Fruit fly (Drosophila melanogaster): ENCODE measurements around the gene Qsox3.

Gene Qsox3

DNA sequence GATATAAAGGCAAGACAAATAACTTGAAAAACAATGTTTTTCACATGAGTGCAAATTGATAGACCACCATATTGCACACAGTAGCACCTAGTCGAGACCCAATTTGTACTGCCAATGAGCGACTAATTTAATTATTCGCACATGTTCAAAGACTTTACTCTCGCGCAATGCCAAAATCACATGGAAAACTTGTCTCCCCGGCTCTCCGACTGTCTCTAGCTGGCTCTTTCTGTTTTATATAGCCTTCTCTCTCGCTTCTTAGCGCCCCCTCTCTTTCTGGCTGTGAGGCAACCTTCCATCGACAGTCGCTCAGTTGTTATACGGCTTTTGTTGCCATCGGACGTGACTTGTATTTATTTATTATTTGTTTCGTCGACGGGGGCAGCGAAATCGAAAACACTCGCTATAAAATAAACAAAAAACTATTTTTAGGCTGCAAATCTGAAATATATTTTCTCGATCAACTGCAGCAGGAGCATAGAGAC lies 36.6 kb upstream of the Qsox3 start, which contains the start of gene CG6656:
CG6656 (plus strand) TSS at position 312 of the 485 bp plus-strand sequence.
- no peak for TF ChIP-seq psq (optimal IDR thresholded peaks at IDR 0.05)
- no peak for TF ChIP-seq Sin3A (optimal IDR thresholded peaks at IDR 0.05)
- TF ChIP-seq Myc (optimal IDR thresholded peaks at IDR 0.05), result no peak
- no peak for TF ChIP-seq insv (optimal IDR thresholded peaks at IDR 0.05)
- no peak for TF ChIP-seq ttk (optimal IDR thresholded peaks at IDR 0.05)
- no peak for TF ChIP-seq h (optimal IDR thresholded peaks at IDR 0.05)

DNA sequence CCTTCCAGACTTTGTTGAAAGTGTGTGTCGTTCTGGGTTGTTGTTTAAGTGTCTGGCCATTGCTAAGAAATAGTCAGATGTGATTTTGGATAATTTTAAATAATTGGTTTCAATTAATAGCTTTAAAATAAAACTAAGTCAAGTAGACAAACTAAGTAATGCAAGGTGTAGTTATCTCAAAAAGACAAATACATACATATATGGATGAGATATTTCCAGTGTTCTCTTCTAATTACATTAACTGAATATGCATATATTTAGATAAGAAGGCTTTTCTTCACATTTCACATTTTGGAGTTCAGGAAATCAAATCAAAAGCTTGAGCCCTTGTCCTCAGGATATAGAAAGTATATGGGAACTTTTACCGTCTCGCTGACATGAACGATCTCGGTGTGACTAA lies 34.0 kb upstream of the Qsox3 start, which contains the start of gene P5CDh2:
P5CDh2 (plus strand) TSS at position 301 of the 400 bp plus-strand sequence.
- no peak for TF ChIP-seq insv (optimal IDR thresholded peaks at IDR 0.05)
- TF ChIP-seq ttk (optimal IDR thresholded peaks at IDR 0.05), result no peak
- no peak for TF ChIP-seq Myc (optimal IDR thresholded peaks at IDR 0.05)

DNA sequence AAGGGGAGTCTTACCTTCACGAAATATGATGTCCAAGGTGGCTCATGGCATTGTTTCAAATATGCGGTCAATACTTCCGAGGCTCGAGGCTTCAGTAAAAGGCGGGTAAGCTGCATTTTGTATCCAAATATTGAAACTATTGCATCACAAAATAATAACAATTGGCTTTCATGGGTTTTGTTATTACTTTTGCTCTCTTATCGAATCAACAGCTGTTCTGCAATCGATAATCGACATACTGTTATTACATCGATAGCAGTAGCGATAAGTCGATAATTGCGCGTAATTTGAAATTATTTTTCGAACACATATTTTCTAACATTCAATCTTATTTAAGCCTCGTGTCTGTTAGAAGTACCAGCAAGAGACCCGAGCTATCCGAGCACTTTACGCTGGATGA lies 33.1 kb upstream of the Qsox3 start, which contains the start of gene CG34148:
CG34148 (minus strand) TSS at position 214 of the 400 bp plus-strand sequence.
- TF ChIP-seq h (optimal IDR thresholded peaks at IDR 0.05) (no peak), Sin3A (optimal IDR thresholded peaks at IDR 0.05) (no peak), psq (optimal IDR thresholded peaks at IDR 0.05) (no peak)

DNA sequence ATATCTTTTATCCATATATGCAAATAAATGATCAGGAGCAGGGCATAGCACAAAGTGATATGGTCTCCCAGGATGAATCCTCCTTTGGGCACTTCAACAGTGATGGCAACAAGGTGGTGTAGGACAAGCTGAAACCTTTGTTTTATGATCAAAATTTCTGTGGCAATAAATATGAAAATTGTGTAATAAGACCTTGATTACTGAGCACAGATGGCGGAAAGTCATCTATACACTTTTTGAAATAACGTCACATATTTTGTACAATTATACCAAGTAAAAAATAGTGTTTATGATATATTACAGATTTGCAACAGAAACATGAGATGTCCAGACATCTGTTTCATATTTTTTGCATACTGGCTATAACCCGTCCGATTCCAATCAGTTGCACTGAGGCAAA lies 31.1 kb upstream of the Qsox3 start, which contains the start of gene CG31465:
CG31465 (plus strand) TSS at position 301 of the 400 bp plus-strand sequence.
- no peak for TF ChIP-seq h (optimal IDR thresholded peaks at IDR 0.05)
- no peak for TF ChIP-seq insv (optimal IDR thresholded peaks at IDR 0.05)
- TF ChIP-seq Myc (optimal IDR thresholded peaks at IDR 0.05), result no peak
- no peak for TF ChIP-seq Sin3A (optimal IDR thresholded peaks at IDR 0.05)
- TF ChIP-seq psq (optimal IDR thresholded peaks at IDR 0.05), result no peak
- TF ChIP-seq ttk (optimal IDR thresholded peaks at IDR 0.05), result no peak

DNA sequence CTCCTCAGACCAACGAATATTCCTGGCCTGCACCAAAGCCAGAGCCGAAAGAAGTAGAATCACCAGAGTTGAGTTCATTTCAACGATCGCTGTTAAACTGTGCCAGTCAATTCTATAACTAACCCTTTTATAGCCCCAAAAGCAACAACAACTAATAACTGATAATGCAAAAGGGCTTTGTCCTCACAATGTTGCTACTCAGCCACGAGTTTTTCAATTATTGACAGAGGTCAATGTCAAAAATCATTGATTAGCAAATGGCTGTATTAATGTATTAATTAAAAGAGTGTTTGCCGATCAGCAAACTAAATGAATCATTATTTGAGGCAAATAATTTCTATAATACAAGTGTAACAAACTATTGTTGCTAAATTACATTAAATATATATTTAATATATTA lies 27.3 kb upstream of the Qsox3 start, which contains the start of gene fit:
fit (minus strand) TSS at position 101 of the 400 bp plus-strand sequence.
- TF ChIP-seq insv (optimal IDR thresholded peaks at IDR 0.05) (no peak), ttk (optimal IDR thresholded peaks at IDR 0.05) (no peak), psq (optimal IDR thresholded peaks at IDR 0.05) (no peak), Sin3A (optimal IDR thresholded peaks at IDR 0.05) (no peak), Myc (optimal IDR thresholded peaks at IDR 0.05) (no peak), h (optimal IDR thresholded peaks at IDR 0.05) (no peak)

DNA sequence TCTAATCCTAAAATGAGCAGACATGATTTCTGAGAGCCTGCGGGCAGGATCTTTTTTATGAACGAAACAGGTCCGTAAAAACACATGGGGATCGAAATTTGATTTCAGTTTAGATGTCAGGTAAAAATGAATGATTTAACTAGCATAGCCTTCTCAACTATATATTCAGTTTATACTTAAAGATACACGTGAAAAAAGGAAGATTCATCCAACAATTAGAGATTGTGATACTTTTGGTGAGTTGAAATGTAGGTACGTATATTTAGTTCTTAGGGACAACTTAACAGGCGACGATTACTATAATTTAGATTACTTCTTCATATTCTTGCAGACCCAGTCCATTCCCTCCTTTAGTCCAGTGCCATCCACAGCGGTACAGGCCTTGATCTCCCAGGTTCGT lies 26.2 kb upstream of the Qsox3 start, which contains the start of gene CG17819:
CG17819 (minus strand) TSS at position 101 of the 400 bp plus-strand sequence.
- no peak for TF ChIP-seq h (optimal IDR thresholded peaks at IDR 0.05)
- TF ChIP-seq psq (optimal IDR thresholded peaks at IDR 0.05), result no peak
- TF ChIP-seq insv (optimal IDR thresholded peaks at IDR 0.05), result no peak
- no peak for TF ChIP-seq Myc (optimal IDR thresholded peaks at IDR 0.05)
- TF ChIP-seq ttk (optimal IDR thresholded peaks at IDR 0.05), result no peak
- no peak for TF ChIP-seq Sin3A (optimal IDR thresholded peaks at IDR 0.05)

DNA sequence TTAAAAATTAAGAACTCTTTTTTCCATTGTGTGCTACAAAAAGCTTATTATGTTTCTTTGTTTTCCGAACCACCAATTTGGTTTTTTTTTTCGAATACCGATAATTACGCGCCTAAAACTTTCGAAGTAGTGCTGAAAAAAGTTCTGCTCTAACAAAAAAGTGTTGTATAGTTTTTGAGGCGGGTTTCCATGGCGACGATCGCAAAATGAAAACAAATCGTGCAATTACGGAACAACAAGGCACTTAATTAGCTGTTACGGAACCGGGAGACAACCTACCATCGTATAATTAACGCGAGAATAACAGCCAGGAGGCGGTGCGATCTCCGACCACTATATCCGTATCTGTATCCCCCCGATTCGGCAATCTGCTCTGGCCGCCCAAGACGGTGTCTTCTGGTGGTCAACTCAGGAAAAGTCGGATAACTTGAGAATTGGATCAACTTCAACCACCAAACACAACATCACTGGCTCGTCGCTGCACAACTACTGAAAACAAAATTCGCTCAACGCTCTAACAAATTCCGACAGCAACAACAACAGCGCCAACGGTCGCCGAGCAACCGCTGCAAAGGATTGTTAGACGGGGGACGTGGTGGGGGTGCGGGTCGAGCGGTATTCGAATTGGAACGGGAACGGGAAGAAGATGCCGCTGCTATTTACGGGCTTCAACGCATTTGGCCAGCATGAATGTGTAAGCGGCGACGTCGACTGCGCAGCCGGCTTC lies 24.6 kb upstream of the Qsox3 start, which contains the start of the genes CG6678 and dnd:
CG6678 (plus strand) TSS at position 169 of the 727 bp plus-strand sequence.
dnd (minus strand) TSS at position 495 of the 727 bp plus-strand sequence.
- TF ChIP-seq ttk (optimal IDR thresholded peaks at IDR 0.05) (no peak), Myc (optimal IDR thresholded peaks at IDR 0.05) (no peak), h (optimal IDR thresholded peaks at IDR 0.05) (no peak), Sin3A (optimal IDR thresholded peaks at IDR 0.05) (no peak)

DNA sequence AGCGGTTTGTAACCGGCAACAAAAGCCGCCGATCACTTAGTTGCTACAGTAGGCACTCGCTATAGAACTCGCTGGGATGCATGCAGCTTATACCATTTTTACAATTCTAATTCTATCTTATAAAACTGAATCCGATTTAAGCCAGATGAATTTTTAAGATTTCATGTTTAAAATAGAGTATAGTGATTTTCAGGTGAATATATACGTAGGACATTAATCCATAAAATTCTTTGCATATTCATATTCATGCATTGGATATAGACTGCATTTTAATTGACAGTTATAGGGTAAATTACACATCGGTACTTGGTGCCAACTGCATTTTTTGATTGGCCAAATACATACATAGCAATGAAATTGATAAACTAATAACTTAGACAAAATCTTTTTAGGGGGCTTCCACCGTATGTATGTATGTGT lies 24.0 kb upstream of the Qsox3 start:
- TF ChIP-seq h (optimal IDR thresholded peaks at IDR 0.05), result no peak

DNA sequence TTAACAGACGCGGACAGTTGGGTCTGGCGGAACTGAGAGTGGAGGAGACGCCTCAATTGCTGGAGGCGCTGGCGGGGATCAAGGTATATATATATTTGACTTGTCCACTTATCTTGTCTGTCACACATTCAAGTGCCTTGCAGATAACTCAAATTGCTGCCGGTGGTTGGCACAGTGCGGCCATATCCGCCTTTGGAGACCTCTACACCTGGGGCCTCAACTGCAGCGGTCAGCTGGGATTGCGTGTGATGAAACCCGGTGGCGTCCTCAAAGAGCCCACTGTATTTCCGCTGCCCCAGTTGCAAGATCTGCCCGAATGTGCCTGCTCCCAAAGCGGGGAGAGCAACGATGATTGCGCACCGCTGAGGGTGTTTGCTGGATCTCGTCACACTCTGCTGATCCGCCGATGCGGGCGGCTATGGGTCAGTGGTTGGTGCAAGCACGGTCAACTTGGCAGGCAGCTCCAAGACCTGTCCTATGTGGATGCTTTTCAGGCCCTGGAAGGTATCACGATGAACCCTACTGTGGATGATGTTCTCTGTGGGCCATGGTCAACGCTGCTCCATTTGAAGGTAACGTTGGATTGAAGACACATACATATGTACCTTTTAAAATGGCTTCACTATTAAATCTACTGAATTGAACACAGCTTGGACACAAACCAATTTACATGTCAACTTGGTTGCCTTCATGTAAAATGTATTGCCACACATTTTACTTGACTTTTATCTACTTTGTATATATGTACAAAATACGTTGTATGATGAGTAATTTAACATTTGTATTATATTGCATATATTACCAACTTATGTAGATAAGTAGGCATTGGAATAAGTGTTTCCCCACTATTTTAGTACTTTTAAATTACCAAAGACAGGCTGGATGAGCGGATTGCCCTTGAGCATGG lies 22.7 kb upstream of the Qsox3 start, which contains the start of gene CG43844:
CG43844 (plus strand) TSS at position 844 of the 907 bp plus-strand sequence.
- TF ChIP-seq Sin3A (optimal IDR thresholded peaks at IDR 0.05) (no peak), insv (optimal IDR thresholded peaks at IDR 0.05) (no peak), psq (optimal IDR thresholded peaks at IDR 0.05) (no peak), ttk (optimal IDR thresholded peaks at IDR 0.05) (no peak), h (optimal IDR thresholded peaks at IDR 0.05) (no peak), Myc (optimal IDR thresholded peaks at IDR 0.05) (no peak)

DNA sequence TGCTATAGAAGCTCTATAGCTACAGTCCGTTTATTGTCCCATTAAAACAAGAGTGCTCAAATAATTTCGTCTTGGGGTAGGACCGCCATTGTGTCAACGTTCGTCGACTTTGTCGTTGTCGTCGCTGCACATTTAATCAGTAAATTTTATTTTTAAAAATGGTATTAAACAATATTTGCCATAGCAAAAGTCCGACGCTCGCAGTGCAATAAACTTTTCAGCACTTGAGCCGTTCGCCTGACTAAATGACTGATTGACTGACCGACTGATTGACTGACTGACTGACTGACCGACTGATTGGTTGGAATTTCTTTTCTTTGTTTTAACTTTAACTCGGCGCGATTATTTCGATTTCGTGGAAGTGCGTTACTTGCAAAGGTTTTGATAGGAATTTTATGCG lies 21.7 kb upstream of the Qsox3 start:
- TF ChIP-seq Myc (optimal IDR thresholded peaks at IDR 0.05) (no peak), h (optimal IDR thresholded peaks at IDR 0.05) (no peak), ttk (optimal IDR thresholded peaks at IDR 0.05) (no peak), Sin3A (optimal IDR thresholded peaks at IDR 0.05) (no peak), insv (optimal IDR thresholded peaks at IDR 0.05) (no peak)

DNA sequence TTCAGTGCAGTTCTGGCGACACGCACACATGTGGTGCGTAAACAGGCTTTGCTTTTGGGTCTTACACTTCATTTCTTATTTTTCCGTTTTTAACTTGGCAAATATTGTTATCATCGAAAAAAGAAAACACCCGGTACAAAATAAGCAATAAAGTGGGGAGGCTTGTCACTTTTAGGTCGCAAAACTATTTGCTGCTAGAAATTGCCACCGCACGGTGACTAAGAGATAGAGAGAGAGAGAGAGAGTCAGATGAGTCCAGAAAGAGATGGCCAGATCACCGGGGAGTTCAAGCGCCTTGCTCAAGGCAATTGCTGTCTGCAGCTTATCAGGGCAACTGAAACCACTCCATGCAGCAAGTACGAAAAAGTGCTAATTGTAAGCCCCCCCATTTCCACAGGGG lies 20.9 kb upstream of the Qsox3 start:
- no peak for TF ChIP-seq insv (optimal IDR thresholded peaks at IDR 0.05)

DNA sequence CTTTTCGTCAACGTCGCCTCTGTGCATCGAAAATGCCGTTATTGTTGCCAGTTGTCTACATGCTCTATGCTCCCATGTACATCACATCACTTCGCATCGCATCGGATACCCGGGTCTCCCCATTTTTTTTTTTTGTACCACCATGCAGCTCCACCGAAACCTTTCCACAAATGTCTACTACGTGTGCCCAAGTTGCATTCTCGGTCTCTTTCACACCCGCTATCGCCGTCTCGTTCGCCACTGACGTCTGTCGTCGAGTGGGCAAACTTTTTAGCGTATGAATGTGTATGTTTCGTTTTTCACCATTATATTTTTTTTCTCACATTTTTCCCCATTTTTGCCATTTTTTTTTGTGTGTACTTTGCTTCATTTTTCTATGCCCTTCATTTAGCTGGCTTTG lies 19.2 kb upstream of the Qsox3 start:
- TF ChIP-seq ttk (optimal IDR thresholded peaks at IDR 0.05), result no peak
- no peak for TF ChIP-seq Myc (optimal IDR thresholded peaks at IDR 0.05)
- no peak for TF ChIP-seq psq (optimal IDR thresholded peaks at IDR 0.05)
- TF ChIP-seq Sin3A (optimal IDR thresholded peaks at IDR 0.05), result no peak
- no peak for TF ChIP-seq h (optimal IDR thresholded peaks at IDR 0.05)
- no peak for TF ChIP-seq insv (optimal IDR thresholded peaks at IDR 0.05)
